Fruit fly (Drosophila melanogaster) whole organism, wandering third instar larva: Measurements from ENCODE around the gene Or9a.

Experiments used
- CG9705 ChIP-seq: fragments of 200-800 bp; sonication (Bioruptor generic); optimal IDR thresholded peaks from 2 replicates; lab custom pipeline; 2018; ENCODE audit warnings: missing biosample characterization, mild to moderate bottlenecking, missing genetic modification characterization
- Dfd ChIP-seq: fragments of >200 bp; optimal IDR thresholded peaks from 2 replicates; lab custom pipeline; 2017; ENCODE audit warnings: missing biosample characterization, missing genetic modification characterization
- Hr78 ChIP-seq: fragments of >200 bp; optimal IDR thresholded peaks from 2 replicates; lab custom pipeline; 2017; ENCODE audit warnings: missing biosample characterization, missing genetic modification characterization
- OdsH ChIP-seq: fragments of 200-800 bp; sonication (Bioruptor generic); optimal IDR thresholded peaks from 2 replicates; lab custom pipeline; 2016; ENCODE audit warnings: missing biosample characterization, mild to moderate bottlenecking, missing genetic modification characterization
- brk ChIP-seq: fragments of 200-800 bp; sonication (Bioruptor generic); optimal IDR thresholded peaks from 2 replicates; lab custom pipeline; 2016; ENCODE audit warnings: missing biosample characterization, mild to moderate bottlenecking, missing genetic modification characterization
- dl ChIP-seq, 2 experiments: fragments of 175-275, 200-275 bp in 1 of 2; fragments of 200-275 bp in 1 of 2; sonication (Bioruptor generic); optimal IDR thresholded peaks; lab custom pipeline; 2018; ENCODE audit warnings: mild to moderate bottlenecking in 2 of 2, missing biosample characterization in 2 of 2, missing genetic modification characterization in 2 of 2, moderate library complexity in 2 of 2; ENCODE audit not compliant: partially characterized antibody in 2 of 2, insufficient read depth in 1 of 2
- pan ChIP-seq: fragments of >200 bp; optimal IDR thresholded peaks from 2 replicates; lab custom pipeline; 2017
- rgr ChIP-seq: fragments of 200-800 bp; sonication (Bioruptor generic); optimal IDR thresholded peaks from 3 replicates; lab custom pipeline; 2016; ENCODE audit warnings: missing biosample characterization, mild to moderate bottlenecking, missing genetic modification characterization
- usp ChIP-seq: fragments of >200 bp; optimal IDR thresholded peaks from 2 replicates; lab custom pipeline; 2017; ENCODE audit warnings: missing biosample characterization, missing genetic modification characterization

- TF ChIP-seq usp (GFP tag; lab: Kevin White, UChicago) (no peak), dl (GFP tag; optimal IDR thresholded peaks at IDR 0.05; lab: Kevin White, UChicago; ENCODE audit: insufficient read depth in 1 of 2, partially characterized antibody in 2 of 2) (no peak), rgr (GFP tag; lab: Kevin White, UChicago) (no peak), Dfd (GFP tag; lab: Kevin White, UChicago) (no peak), brk (GFP tag; lab: Kevin White, UChicago) (no peak), pan (lab: Kevin White, UChicago) (no peak), Hr78 (no peak), CG9705 (no peak), OdsH (GFP tag; lab: Kevin White, UChicago) (no peak)
These were observed 19.2 kb upstream of the Or9a start, which contains the start of the genes CG2887 and PPP4R2r for dm6 chrX:10478443-10479368.
